Worm (Caenorhabditis elegans) whole organism, late embryonic: ENCODE results near the gene lgc-38.
"Not testable (repeated sequence)": the region's sequence is repeated elsewhere in the genome, so short reads cannot be mapped to it uniquely, and the experiment has no call there.

Experiments
- ahr-1 ChIP-seq: sonication (generic microtip); optimal IDR thresholded peaks from 2 replicates; lab custom pipeline; 2016; ENCODE audit warnings: missing genetic modification characterization, missing compliant biosample characterization
- ama-1 ChIP-seq: fragments of 150-350 bp; optimal IDR thresholded peaks from 2 replicates; lab custom pipeline; 2014
- ceh-31 ChIP-seq: sonication (generic microtip); optimal IDR thresholded peaks from 2 replicates; lab custom pipeline; 2016; ENCODE audit warnings: missing genetic modification characterization, missing compliant biosample characterization
- madf-2 ChIP-seq: sonication (generic microtip); optimal IDR thresholded peaks from 2 replicates; lab custom pipeline; 2017; ENCODE audit warnings: missing genetic modification characterization, missing compliant biosample characterization

DNA sequence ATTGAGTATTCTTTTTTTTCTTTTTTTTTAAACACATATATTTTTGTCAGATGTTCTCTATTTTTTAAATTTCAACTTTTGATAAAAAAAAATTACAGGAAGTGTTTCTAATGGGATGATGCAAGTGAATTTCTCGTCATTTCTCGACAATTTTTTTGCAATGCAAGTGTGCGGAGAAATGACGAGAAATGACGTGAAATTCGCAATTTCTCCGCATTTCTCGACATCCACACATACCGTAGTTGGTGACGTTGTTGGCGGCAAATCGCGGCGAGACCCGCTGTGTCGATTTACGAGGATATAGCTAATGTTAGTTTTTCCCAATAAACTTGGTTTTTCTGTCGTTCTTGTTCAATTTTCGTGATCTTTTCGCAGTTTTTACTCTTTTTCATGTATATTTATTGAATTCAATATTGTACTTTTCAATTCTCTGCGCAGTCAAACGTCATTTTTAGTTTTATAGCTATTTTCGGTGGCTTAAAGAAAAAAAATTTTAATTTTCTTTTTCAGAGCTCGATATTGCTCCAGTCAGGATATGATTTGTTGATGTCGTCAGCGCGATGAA, 26.9 kb upstream of the lgc-38 start, which contains the start of gene F31E3.6:
- not testable (repeated sequence) for TF ChIP-seq ahr-1 (tag; lab: Kevin White, UChicago); ceh-31 (tag; lab: Kevin White, UChicago); ama-1 (lab: Kevin White, UChicago); madf-2
